Worm (Caenorhabditis elegans) whole organism, young adult: ENCODE results near the gene tgt-1.

Experiments
- F10E7.11 ChIP-seq: sonication (generic microtip); optimal IDR thresholded peaks from 2 replicates; lab custom pipeline; 2017; ENCODE audit warnings: mild to moderate bottlenecking, missing genetic modification characterization, moderate library complexity, missing compliant biosample characterization
- F23B12.7 ChIP-seq: sonication (generic microtip); optimal IDR thresholded peaks from 2 replicates; lab custom pipeline; 2017; ENCODE audit warnings: missing genetic modification characterization, mild to moderate bottlenecking, missing compliant biosample characterization, antibody characterized with exemption, moderate library complexity; ENCODE audit not compliant: insufficient read depth
- F37B4.10 ChIP-seq: fragments of 200-800 bp; sonication (Bioruptor generic); IDR thresholded peaks from 2 replicates; pipeline ENCODE4 v1.3.6; 2022; ENCODE audit warnings: missing genetic modification characterization, missing compliant biosample characterization
- F49E8.2 ChIP-seq: sonication (generic microtip); optimal IDR thresholded peaks from 3 replicates; lab custom pipeline; 2017; ENCODE audit warnings: missing genetic modification characterization, mild to moderate bottlenecking, missing compliant biosample characterization, antibody characterized with exemption, moderate library complexity; ENCODE audit not compliant: insufficient read depth
- F57A8.1 ChIP-seq: fragments of 200-800 bp; sonication (Bioruptor generic); optimal IDR thresholded peaks from 2 replicates; lab custom pipeline; 2018; ENCODE audit warnings: mild to moderate bottlenecking, missing genetic modification characterization, moderate library complexity, missing compliant biosample characterization
- T07F8.4 ChIP-seq: sonication (generic microtip); optimal IDR thresholded peaks from 2 replicates; lab custom pipeline; 2016; ENCODE audit warnings: mild to moderate bottlenecking, missing genetic modification characterization, moderate library complexity, missing compliant biosample characterization
- T26A5.8 ChIP-seq: sonication (generic microtip); optimal IDR thresholded peaks from 2 replicates; lab custom pipeline; 2016; ENCODE audit warnings: missing genetic modification characterization, missing compliant biosample characterization
- akir-1 ChIP-seq: fragments of 200-800 bp; sonication (Bioruptor generic); optimal IDR thresholded peaks from 2 replicates; lab custom pipeline; 2018; ENCODE audit warnings: mild to moderate bottlenecking, missing genetic modification characterization, moderate library complexity, missing compliant biosample characterization
- atf-7 ChIP-seq: sonication (generic microtip); optimal IDR thresholded peaks from 2 replicates; lab custom pipeline; 2017; ENCODE audit warnings: mild to moderate bottlenecking, missing genetic modification characterization, missing compliant biosample characterization
- bed-1 ChIP-seq: fragments of 200-800 bp; sonication (Bioruptor generic); IDR thresholded peaks from 2 replicates; pipeline ENCODE4 v1.3.6; 2022; ENCODE audit warnings: missing genetic modification reagents, missing genetic modification characterization, missing compliant biosample characterization
- ccch-3 ChIP-seq: fragments of 200-800 bp; sonication (Bioruptor generic); optimal IDR thresholded peaks from 2 replicates; lab custom pipeline; 2018; ENCODE audit warnings: mild to moderate bottlenecking, missing genetic modification characterization, missing compliant biosample characterization
- cebp-1 ChIP-seq, 2 experiments: fragments of 200-800 bp in 1 of 2; sonication (Bioruptor generic) in 1 of 2; sonication (generic microtip) in 1 of 2; IDR thresholded peaks in 1 of 2; optimal IDR thresholded peaks in 1 of 2; 2 replicates each; pipeline versions ENCODE4 v1.3.6 to Lab custom; 2017 to 2022; ENCODE audit warnings: missing compliant biosample characterization in 2 of 2, missing genetic modification characterization in 2 of 2, mild to moderate bottlenecking in 1 of 2, missing genetic modification reagents in 1 of 2, moderate library complexity in 1 of 2
- cebp-2 ChIP-seq: fragments of 200-800 bp; sonication (Bioruptor generic); IDR thresholded peaks from 2 replicates; pipeline ENCODE4 v1.3.6; 2022; ENCODE audit warnings: missing genetic modification characterization, missing compliant biosample characterization
- ceh-91 ChIP-seq: fragments of 200-800 bp; sonication (Bioruptor generic); IDR thresholded peaks from 2 replicates; pipeline ENCODE4 v1.3.6; 2022; ENCODE audit warnings: missing genetic modification reagents, missing genetic modification characterization, missing compliant biosample characterization
- die-1 ChIP-seq: sonication (generic microtip); optimal IDR thresholded peaks from 2 replicates; lab custom pipeline; 2016; ENCODE audit warnings: missing genotype, mild to moderate bottlenecking, missing genetic modification characterization, missing compliant biosample characterization
- efl-1 ChIP-seq: fragments of 150-350 bp; optimal IDR thresholded peaks from 2 replicates; lab custom pipeline; 2014; ENCODE audit warnings: missing biosample characterization, missing genetic modification reagents, missing genetic modification characterization
- egl-18 ChIP-seq: fragments of 200-800 bp; sonication (Bioruptor generic); IDR thresholded peaks from 2 replicates; pipeline ENCODE4 v1.3.6; 2022; ENCODE audit warnings: missing genetic modification reagents, missing genetic modification characterization, missing compliant biosample characterization
- egl-44 ChIP-seq: fragments of 200-800 bp; sonication (Bioruptor generic); IDR thresholded peaks from 2 replicates; pipeline ENCODE4 v1.3.6; 2022; ENCODE audit warnings: missing genetic modification reagents, missing genetic modification characterization, missing compliant biosample characterization
- ekl-4 ChIP-seq: fragments of 200-800 bp; sonication (Bioruptor generic); IDR thresholded peaks from 2 replicates; pipeline ENCODE4 v1.3.6; 2022; ENCODE audit warnings: missing genetic modification reagents, missing genetic modification characterization, missing compliant biosample characterization
- fkh-3 ChIP-seq: sonication (generic microtip); optimal IDR thresholded peaks from 2 replicates; lab custom pipeline; 2016; ENCODE audit warnings: mild to moderate bottlenecking, missing genetic modification characterization, missing compliant biosample characterization
- him-1 ChIP-seq: sonication (generic microtip); optimal IDR thresholded peaks from 2 replicates; lab custom pipeline; 2016; ENCODE audit warnings: missing genotype, missing genetic modification reagents, missing genetic modification characterization, missing compliant biosample characterization
- hlh-12 ChIP-seq: sonication (generic microtip); optimal IDR thresholded peaks from 2 replicates; lab custom pipeline; 2016; ENCODE audit warnings: missing genetic modification characterization, missing compliant biosample characterization
- hmg-1.2 ChIP-seq: fragments of 200-800 bp; sonication (Bioruptor generic); IDR thresholded peaks from 2 replicates; pipeline ENCODE4 v1.3.6; 2022; ENCODE audit warnings: missing genetic modification reagents, missing genetic modification characterization, missing compliant biosample characterization
- hrde-1 ChIP-seq: sonication (generic microtip); optimal IDR thresholded peaks from 2 replicates; lab custom pipeline; 2016; ENCODE audit warnings: missing genetic modification characterization, mild to moderate bottlenecking, missing compliant biosample characterization, moderate library complexity, missing genotype, missing genetic modification reagents, borderline replicate concordance
- hsf-1 ChIP-seq: fragments of 200-800 bp; sonication (Bioruptor generic); IDR thresholded peaks from 2 replicates; pipeline ENCODE4 v1.3.6; 2022; ENCODE audit warnings: missing genetic modification reagents, missing genetic modification characterization, missing compliant biosample characterization
- let-607 ChIP-seq, 2 experiments: fragments of 200-800 bp in 1 of 2; sonication (Bioruptor generic) in 1 of 2; sonication (generic microtip) in 1 of 2; optimal IDR thresholded peaks; 2 replicates each; lab custom pipeline; 2016 to 2018; ENCODE audit warnings: mild to moderate bottlenecking in 2 of 2, missing compliant biosample characterization in 2 of 2, missing genetic modification characterization in 2 of 2, moderate library complexity in 2 of 2, missing genotype in 1 of 2
- lin-26 ChIP-seq: fragments of 200-800 bp; sonication (Bioruptor generic); IDR thresholded peaks from 2 replicates; pipeline ENCODE4 v1.3.6; 2022; ENCODE audit warnings: missing genetic modification reagents, missing genetic modification characterization, missing compliant biosample characterization
- lir-1 ChIP-seq: fragments of 200-800 bp; sonication (Bioruptor generic); conservative IDR thresholded peaks from 2 replicates; pipeline ENCODE4 v1.3.6; 2022; ENCODE audit warnings: missing genetic modification reagents, missing genetic modification characterization, missing compliant biosample characterization
- lsl-1 ChIP-seq: fragments of 200-800 bp; sonication (Bioruptor generic); optimal IDR thresholded peaks from 2 replicates; lab custom pipeline; 2018; ENCODE audit warnings: mild to moderate bottlenecking, missing genetic modification characterization, moderate library complexity, missing compliant biosample characterization
- madf-10 ChIP-seq: sonication (generic microtip); optimal IDR thresholded peaks from 2 replicates; lab custom pipeline; 2016; ENCODE audit warnings: mild to moderate bottlenecking, missing genetic modification characterization, missing compliant biosample characterization
- madf-6 ChIP-seq: fragments of 200-800 bp; sonication (Bioruptor generic); IDR thresholded peaks from 2 replicates; pipeline ENCODE4 v1.3.6; 2022; ENCODE audit warnings: missing genetic modification reagents, missing genetic modification characterization, missing compliant biosample characterization
- mcd-1 ChIP-seq: fragments of 200-800 bp; sonication (Bioruptor generic); IDR thresholded peaks from 2 replicates; pipeline ENCODE4 v1.3.6; 2022; ENCODE audit warnings: missing genetic modification reagents, missing genetic modification characterization, missing compliant biosample characterization
- mes-4 ChIP-seq: sonication (generic microtip); optimal IDR thresholded peaks from 2 replicates; lab custom pipeline; 2016; ENCODE audit warnings: missing genotype, missing genetic modification characterization, missing compliant biosample characterization
- nfya-2 ChIP-seq: fragments of 200-800 bp; sonication (Bioruptor generic); IDR thresholded peaks from 2 replicates; pipeline ENCODE4 v1.3.6; 2022; ENCODE audit warnings: missing genetic modification reagents, missing genetic modification characterization, missing compliant biosample characterization
- nfyb-1 ChIP-seq: fragments of 200-800 bp; sonication (Bioruptor generic); IDR thresholded peaks from 2 replicates; pipeline ENCODE4 v1.3.6; 2022; ENCODE audit warnings: missing genetic modification reagents, missing genetic modification characterization, missing compliant biosample characterization
- nhr-80 ChIP-seq: sonication (generic microtip); optimal IDR thresholded peaks from 2 replicates; lab custom pipeline; 2016; ENCODE audit warnings: missing genetic modification characterization, missing compliant biosample characterization
- pha-4 ChIP-seq: fragments of 150-350 bp; sonication (generic microtip); optimal IDR thresholded peaks from 2 replicates; lab custom pipeline; 2014; ENCODE audit warnings: missing biosample characterization, missing genetic modification reagents, missing genetic modification characterization
- rcor-1 ChIP-seq: fragments of 200-800 bp; sonication (Bioruptor generic); IDR thresholded peaks from 2 replicates; pipeline ENCODE4 v1.3.6; 2022; ENCODE audit warnings: missing genetic modification reagents, missing genetic modification characterization, missing compliant biosample characterization
- snpc-1.3 ChIP-seq: sonication (generic microtip); optimal IDR thresholded peaks from 2 replicates; lab custom pipeline; 2017; ENCODE audit warnings: missing genetic modification characterization, mild to moderate bottlenecking, missing compliant biosample characterization, antibody characterized with exemption, moderate library complexity, missing genotype, missing genetic modification reagents; ENCODE audit not compliant: insufficient read depth
- snpc-3.4 ChIP-seq: sonication (generic microtip); optimal IDR thresholded peaks from 2 replicates; lab custom pipeline; 2017; ENCODE audit warnings: missing genetic modification characterization, mild to moderate bottlenecking, missing compliant biosample characterization, antibody characterized with exemption, moderate library complexity, missing genotype, missing genetic modification reagents
- snpc-4 ChIP-seq, 5 experiments: fragments of 150-350 bp in 1 of 5; sonication (generic microtip) in 4 of 5; optimal IDR thresholded peaks; 2 replicates each; lab custom pipeline; 2014 to 2018; ENCODE audit warnings: missing genetic modification characterization in 5 of 5, missing biosample characterization in 3 of 5, antibody characterized with exemption in 2 of 5, mild to moderate bottlenecking in 2 of 5, missing compliant biosample characterization in 2 of 5, missing genotype in 2 of 5, moderate library complexity in 2 of 5, missing genetic modification reagents in 1 of 5
- unc-130 ChIP-seq: sonication (generic microtip); optimal IDR thresholded peaks from 2 replicates; lab custom pipeline; 2016; ENCODE audit warnings: missing genetic modification reagents, missing genetic modification characterization, missing compliant biosample characterization
- unc-62 ChIP-seq: fragments of 150-350 bp; optimal IDR thresholded peaks from 2 replicates; lab custom pipeline; 2014; ENCODE audit warnings: missing biosample characterization, missing genetic modification reagents, missing genetic modification characterization
- ztf-18 ChIP-seq: sonication (generic microtip); optimal IDR thresholded peaks from 2 replicates; lab custom pipeline; 2016; ENCODE audit warnings: missing genotype, mild to moderate bottlenecking, missing genetic modification characterization, missing compliant biosample characterization
- ztf-28 ChIP-seq: fragments of 200-800 bp; sonication (Bioruptor generic); IDR thresholded peaks from 2 replicates; pipeline ENCODE4 v1.3.6; 2022; ENCODE audit warnings: missing genetic modification reagents, missing genetic modification characterization, missing compliant biosample characterization

The tgt-1 gene

DNA sequence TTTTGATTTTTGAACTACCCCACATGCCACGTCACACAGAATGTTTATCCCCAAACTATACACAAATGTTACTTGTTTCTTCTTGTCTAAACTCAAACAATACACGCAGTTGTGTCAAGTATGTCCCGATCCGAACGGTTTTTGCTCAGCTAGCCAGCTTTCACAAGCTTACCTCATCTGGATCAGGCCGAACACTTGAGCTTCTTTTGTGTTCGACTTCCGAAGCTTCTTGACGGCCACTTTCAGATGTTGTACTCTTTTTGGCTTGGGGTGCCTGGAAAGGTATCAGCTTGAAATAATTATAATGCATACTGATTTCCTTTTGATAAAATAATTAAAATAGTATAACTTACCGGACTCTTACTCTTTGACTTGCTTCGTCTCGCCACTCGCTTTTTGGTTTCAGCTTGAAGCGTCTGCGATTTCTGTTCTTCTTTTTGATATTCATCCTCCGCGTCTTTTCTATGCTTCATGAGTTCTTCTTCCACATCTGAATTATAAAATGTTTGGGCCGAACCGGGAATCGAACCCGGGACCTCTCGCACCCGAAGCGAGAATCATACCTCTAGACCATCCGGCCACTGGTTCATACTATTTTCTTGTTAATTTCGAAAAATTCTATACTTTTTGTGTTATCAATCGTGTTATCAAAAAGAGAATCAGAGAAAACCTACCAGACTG, 45.6 kb upstream of the tgt-1 start (continued):
- TF ChIP-seq egl-18 (GFP tag; lab: Robert Waterston, UW) (0 out of 2 replicates have a peak, but pooled peaks have one; percentile 37), ztf-28 (GFP tag; lab: Robert Waterston, UW) (no peak), hlh-12 (peak; percentile 36), nhr-80 (tag; lab: Kevin White, UChicago) (peak; percentile 32), hrde-1 (tag; lab: Kevin White, UChicago) (peak; percentile 52), egl-44 (GFP tag; lab: Robert Waterston, UW) (peak; percentile 44; the same call in 1 of the 2 replicates), fkh-3 (tag; lab: Kevin White, UChicago) (no peak), efl-1 (peak; percentile 6), atf-7 (tag; lab: Kevin White, UChicago) (no peak), lin-26 (GFP tag; lab: Robert Waterston, UW) (peak; percentile 80), ccch-3 (GFP tag; lab: Kevin White, UChicago) (no peak), ekl-4 (GFP tag; lab: Robert Waterston, UW) (no peak), unc-62 (GFP tag; lab: Kevin White, UChicago) (no peak), madf-6 (GFP tag; lab: Robert Waterston, UW) (peak; percentile 61), rcor-1 (GFP tag; lab: Robert Waterston, UW) (no peak), snpc-3.4 (peak; percentile 39), hsf-1 (GFP tag; lab: Robert Waterston, UW) (no peak), ztf-18 (tag; lab: Kevin White, UChicago) (peak; percentile 49), lir-1 (GFP tag; lab: Robert Waterston, UW) (no peak), let-607 (tag; optimal IDR thresholded peaks at IDR 0.05; lab: Kevin White, UChicago) (peak in 1 of 2 experiments; percentile 49), die-1 (tag; lab: Kevin White, UChicago) (peak; percentile 62), bed-1 (GFP tag; lab: Robert Waterston, UW) (no peak), mcd-1 (GFP tag; lab: Robert Waterston, UW) (no peak), cebp-1 (GFP tag; IDR thresholded peaks at IDR 0.05; lab: Robert Waterston, UW) (no peak), cebp-1 (tag; optimal IDR thresholded peaks at IDR 0.05; lab: Kevin White, UChicago) (peak; percentile 35), lsl-1 (GFP tag; lab: Kevin White, UChicago) (peak; percentile 40), F23B12.7 (tag; lab: Kevin White, UChicago) (peak; percentile 38), ceh-91 (GFP tag; lab: Robert Waterston, UW) (no peak), pha-4 (tag; lab: Kevin White, UChicago) (no peak), nfyb-1 (GFP tag; lab: Robert Waterston, UW) (no peak), F10E7.11 (tag; lab: Kevin White, UChicago) (no peak), madf-10 (tag; lab: Kevin White, UChicago) (peak; percentile 19), F37B4.10 (GFP tag; lab: Robert Waterston, UW) (no peak), unc-130 (no peak), akir-1 (GFP tag; lab: Kevin White, UChicago) (no peak), F49E8.2 (tag; lab: Kevin White, UChicago) (no peak), him-1 (tag; lab: Kevin White, UChicago) (peak; percentile 69), cebp-2 (GFP tag; lab: Robert Waterston, UW) (peak; percentile 89; the same call in 1 of the 2 replicates), hmg-1.2 (GFP tag; lab: Robert Waterston, UW) (peak; percentile 39; the same call in 1 of the 2 replicates), F57A8.1 (peak; percentile 30), T26A5.8 (no peak), T07F8.4 (peak; percentile 18), nfya-2 (no peak), mes-4 (tag; lab: Kevin White, UChicago) (no peak), snpc-4 (GFP tag; optimal IDR thresholded peaks at IDR 0.05; lab: Kevin White, UChicago) (peak; percentile 37), snpc-4 (tag; optimal IDR thresholded peaks at IDR 0.05; lab: Kevin White, UChicago) (peak in 3 of 4 experiments; percentile 14 to 70 (median 37)), snpc-1.3 (tag; lab: Kevin White, UChicago) (peak; percentile 40)
